Worm (Caenorhabditis elegans): ENCODE measurements around the gene acbp-6.

acbp-6 gene

DNA sequence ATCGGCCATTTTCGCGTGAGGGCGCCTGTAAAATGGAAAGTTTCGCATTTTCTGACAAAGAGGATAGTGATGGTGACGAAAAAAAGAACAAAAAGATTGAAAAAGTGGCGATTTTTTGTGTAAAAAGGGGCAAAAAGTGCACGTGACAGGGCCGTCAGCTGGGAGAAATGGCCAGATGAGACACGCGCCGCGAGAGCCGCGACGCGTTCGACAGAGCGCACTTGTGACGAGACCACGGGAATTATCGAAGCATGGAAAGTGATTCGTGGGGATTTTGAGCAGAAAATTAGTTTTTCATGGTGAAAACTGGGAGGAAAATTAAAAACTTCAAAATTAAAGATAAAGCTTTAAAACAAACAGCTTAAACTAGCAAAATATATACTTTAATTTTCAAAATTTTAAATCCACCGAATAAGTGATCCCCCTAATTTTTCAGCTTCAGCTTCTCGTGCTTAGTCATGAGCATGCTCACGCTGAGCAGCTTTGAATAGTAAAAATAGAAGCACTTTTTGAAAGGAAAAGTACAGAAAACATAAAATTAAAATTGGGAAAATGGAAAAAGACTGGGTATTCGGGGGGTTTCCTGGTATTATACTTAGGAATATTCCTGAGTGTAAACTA, 5.9 kb downstream of the acbp-6 start, which contains the start of gene W03C9.5 (continued):
- TF ChIP-seq ccch-3 (GFP tag; optimal IDR thresholded peaks at IDR 0.05) (no peak), Y56A3A.18 (GFP tag; IDR thresholded peaks at IDR 0.05) (no peak), fkh-3 (tag; optimal IDR thresholded peaks at IDR 0.05) (no peak), ztf-28 (GFP tag; IDR thresholded peaks at IDR 0.05) (peak; percentile 93), hlh-12 (tag; optimal IDR thresholded peaks at IDR 0.05) (no peak), attf-3 (GFP tag; conservative IDR thresholded peaks at IDR 0.05) (peak; percentile 81), unc-130 (GFP tag; optimal IDR thresholded peaks at IDR 0.05) (peak; percentile 20), lin-35 (GFP tag; optimal IDR thresholded peaks at IDR 0.05) (peak in 2 of 3 experiments; percentile 19 to 76), ZK185.1 (tag; optimal IDR thresholded peaks at IDR 0.05; ENCODE audit: poor library complexity, severe bottlenecking) (peak; percentile 71), cebp-2 (GFP tag; IDR thresholded peaks at IDR 0.05) (no peak), lin-40 (tag; optimal IDR thresholded peaks at IDR 0.05) (peak; percentile 91), athp-1 (tag; optimal IDR thresholded peaks at IDR 0.05) (peak; percentile 87), tbp1 (GFP tag; optimal IDR thresholded peaks at IDR 0.05) (peak; percentile 73), F33H1.4 (GFP tag; IDR thresholded peaks at IDR 0.05) (peak; percentile 73), sea-2 (GFP tag; IDR thresholded peaks at IDR 0.05) (no peak), let-526 (GFP tag; IDR thresholded peaks at IDR 0.05) (peak; percentile 86), lag-1 (GFP tag; IDR thresholded peaks at IDR 0.05) (no peak), zfh-2 (GFP tag; conservative IDR thresholded peaks at IDR 0.05) (peak; percentile 94), ceh-91 (GFP tag; IDR thresholded peaks at IDR 0.05) (peak; percentile 80), nhr-90 (tag; optimal IDR thresholded peaks at IDR 0.05) (peak; percentile 79), attf-5 (GFP tag; optimal IDR thresholded peaks at IDR 0.05) (peak; percentile 98), F22D6.2 (tag; optimal IDR thresholded peaks at IDR 0.05) (peak; percentile 72), egrh-3 (GFP tag; IDR thresholded peaks at IDR 0.05) (peak; percentile 76), ceh-58 (GFP tag; IDR thresholded peaks at IDR 0.05) (no peak), C17E4.6 (GFP tag; IDR thresholded peaks at IDR 0.05) (peak; percentile 60; the same call in 1 of the 2 replicates), Y67H2A.10 (GFP tag; conservative IDR thresholded peaks at IDR 0.05) (peak; percentile 93), Y53G8AR.9 (GFP tag; conservative IDR thresholded peaks at IDR 0.05) (peak; percentile 85), D2030.7 (GFP tag; IDR thresholded peaks at IDR 0.05) (peak; percentile 79), nhr-179 (tag; optimal IDR thresholded peaks at IDR 0.05) (no peak), B0035.1 (tag; optimal IDR thresholded peaks at IDR 0.05) (peak; percentile 50), Y79H2A.3 (GFP tag; conservative IDR thresholded peaks at IDR 0.05) (peak; percentile 14; the same call in 1 of the 2 replicates), Y53F4B.3 (GFP tag; IDR thresholded peaks at IDR 0.05) (peak; percentile 55; the same call in 1 of the 2 replicates), chd-7 (tag; optimal IDR thresholded peaks at IDR 0.05) (peak; percentile 66), B0019.2 (GFP tag; conservative IDR thresholded peaks at IDR 0.05) (peak; percentile 42; the same call in 1 of the 2 replicates), hsf-1 (GFP tag; IDR thresholded peaks at IDR 0.05) (0 out of 2 replicates have a peak, but pooled peaks have one; percentile 46), him-1 (tag; optimal IDR thresholded peaks at IDR 0.05) (no peak), mcd-1 (GFP tag; IDR thresholded peaks at IDR 0.05) (peak; percentile 98), nhr-120 (GFP tag; IDR thresholded peaks at IDR 0.05) (no peak), F57A8.1 (GFP tag; optimal IDR thresholded peaks at IDR 0.05) (no peak), ztf-26 (tag; optimal IDR thresholded peaks at IDR 0.05) (peak; percentile 94), madf-8 (GFP tag; conservative IDR thresholded peaks at IDR 0.05) (no peak), F37B4.10 (GFP tag; IDR thresholded peaks at IDR 0.05) (no peak), unc-62 (GFP tag; optimal IDR thresholded peaks at IDR 0.05) (peak; percentile 18), ekl-4 (GFP tag; IDR thresholded peaks at IDR 0.05) (peak; percentile 92), lsl-1 (GFP tag; optimal IDR thresholded peaks at IDR 0.05) (peak; percentile 72), dox-1 (GFP tag; IDR thresholded peaks at IDR 0.05) (peak; percentile 93), snpc-4 (GFP tag; optimal IDR thresholded peaks at IDR 0.05) (no peak), snpc-4 (tag; optimal IDR thresholded peaks at IDR 0.05) (peak; percentile 52 to 74 (median 67))
